Worm (Caenorhabditis elegans) whole organism, L4/young adult: ENCODE measurements around the gene F07E5.12.

ENCODE experiments used
- W03F9.2 ChIP-seq: fragments of 150-350 bp; optimal IDR thresholded peaks from 2 replicates; lab custom pipeline; 2014; ENCODE audit warnings: missing biosample characterization, missing genetic modification characterization
- dao-5 ChIP-seq: sonication (generic microtip); optimal IDR thresholded peaks from 2 replicates; lab custom pipeline; 2016; ENCODE audit warnings: missing genotype, missing genetic modification characterization, moderate library complexity, missing compliant biosample characterization
- him-1 ChIP-seq: sonication (generic microtip); optimal IDR thresholded peaks from 2 replicates; lab custom pipeline; 2016; ENCODE audit warnings: missing genotype, missing genetic modification reagents, missing genetic modification characterization, missing compliant biosample characterization

DNA sequence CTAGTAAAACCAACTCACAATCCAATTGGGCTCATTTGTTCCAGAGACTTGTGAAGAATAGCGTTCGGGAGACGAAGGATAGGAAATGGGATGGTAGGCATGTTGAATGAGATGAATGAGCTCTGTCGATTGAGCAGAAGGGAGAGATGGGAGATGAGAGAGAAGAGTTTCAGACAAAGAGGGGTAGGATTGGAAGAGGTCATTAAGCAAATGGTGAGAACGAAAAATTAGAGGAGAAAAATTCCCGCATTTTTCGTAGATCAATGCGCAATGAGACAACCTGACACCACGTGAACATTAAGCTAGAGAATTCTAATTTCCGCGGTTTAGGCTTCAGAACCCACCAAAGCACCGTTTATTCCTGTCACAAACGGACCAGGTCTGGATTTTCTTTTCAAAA, 3.8 kb upstream of the F07E5.12 start, which contains the start of gene F07E5.13:
- TF ChIP-seq dao-5 (tag; lab: Kevin White, UChicago): no peak
- no peak for TF ChIP-seq him-1
- no peak for TF ChIP-seq W03F9.2 (tag; lab: Kevin White, UChicago)
